Fruit fly (Drosophila melanogaster) whole organism, larva: ENCODE data around the gene CG42724.
A peak's percentile ranks its signal among the peaks of the same experiment; 100 is the strongest.

Experiments used
- noc ChIP-seq: fragments of 200-800 bp; sonication (Bioruptor generic); optimal IDR thresholded peaks from 3 replicates; lab custom pipeline; 2019; ENCODE audit warnings: missing biosample characterization, mild to moderate bottlenecking, missing genetic modification characterization, moderate library complexity

CG42724 gene

dm6 chr3R:6402522-6403171, 34.6 kb upstream of the CG42724 start:
- TF ChIP-seq noc (tag; lab: Kevin White, UChicago) = peak; percentile 77

dm6 chr3R:6401522-6401844, 33.4 kb upstream of the CG42724 start:
- TF ChIP-seq noc (tag; lab: Kevin White, UChicago) = no peak

dm6 chr3R:6400710-6401521, 32.8 kb upstream of the CG42724 start:
- TF ChIP-seq noc (tag; lab: Kevin White, UChicago) = no peak

dm6 chr3R:6399752-6400151, 31.7 kb upstream of the CG42724 start:
- TF ChIP-seq noc (tag; lab: Kevin White, UChicago) = no peak

- peak; percentile 45 for TF ChIP-seq noc (tag; lab: Kevin White, UChicago)
These were observed 31.2 kb upstream of the CG42724 start for dm6 chr3R:6399289-6399688.

- peak; percentile 77 for TF ChIP-seq noc (tag; lab: Kevin White, UChicago)
These were observed 29.6 kb upstream of the CG42724 start for dm6 chr3R:6397611-6398092.

- no peak for TF ChIP-seq noc (tag; lab: Kevin White, UChicago)
These were observed 28.5 kb upstream of the CG42724 start for dm6 chr3R:6396613-6397012.

- TF ChIP-seq noc (tag; lab: Kevin White, UChicago) = no peak
These were observed 27.6 kb upstream of the CG42724 start for dm6 chr3R:6395572-6396295.

dm6 chr3R:6394247-6394522, 26.1 kb upstream of the CG42724 start:
- TF ChIP-seq noc (tag; lab: Kevin White, UChicago) = no peak

dm6 chr3R:6393515-6394246, 25.6 kb upstream of the CG42724 start:
- peak; percentile 2 for TF ChIP-seq noc (tag; lab: Kevin White, UChicago)

- TF ChIP-seq noc (tag; lab: Kevin White, UChicago) = no peak
These were observed 20.3 kb upstream of the CG42724 start for dm6 chr3R:6388414-6388830.

dm6 chr3R:6383466-6383769, 15.3 kb upstream of the CG42724 start:
- TF ChIP-seq noc (tag; lab: Kevin White, UChicago) = no peak

dm6 chr3R:6382733-6383465, 14.8 kb upstream of the CG42724 start, which contains the start of gene gzl:
Gene gzl (plus strand): TSS chr3R:6382914.
- no peak for TF ChIP-seq noc (tag; lab: Kevin White, UChicago)

- TF ChIP-seq noc (tag; lab: Kevin White, UChicago) = no peak
These were observed 13.7 kb upstream of the CG42724 start for dm6 chr3R:6381784-6382183.

- no peak for TF ChIP-seq noc (tag; lab: Kevin White, UChicago)
These were observed 12.0 kb upstream of the CG42724 start, which contains the start of the genes CG1024 and TfIIFalpha for dm6 chr3R:6380129-6380528. Gene CG1024 (minus strand): TSS chr3R:6380328. Gene TfIIFalpha (plus strand): TSS chr3R:6380467.
